Worm (Caenorhabditis elegans): ENCODE measurements around the gene fbxb-108.

- no peak for TF ChIP-seq tbx-37 (GFP tag; conservative IDR thresholded peaks at IDR 0.05)
- no peak for TF ChIP-seq flt-1 (GFP tag; IDR thresholded peaks at IDR 0.05)
- TF ChIP-seq aly-1 (tag; optimal IDR thresholded peaks at IDR 0.05), result no peak
- TF ChIP-seq ama-1 (optimal IDR thresholded peaks at IDR 0.05), result no peak
- no peak for TF ChIP-seq sea-1 (GFP tag; conservative IDR thresholded peaks at IDR 0.05)
- TF ChIP-seq pes-1 (GFP tag; IDR thresholded peaks at IDR 0.05), result no peak
- no peak for TF ChIP-seq tra-4 (tag; optimal IDR thresholded peaks at IDR 0.05)
- no peak for TF ChIP-seq hmbx-1 (tag; optimal IDR thresholded peaks at IDR 0.05)
- TF ChIP-seq ceh-13 (GFP tag; optimal IDR thresholded peaks at IDR 0.05), result no peak
- TF ChIP-seq B0310.2 (tag; optimal IDR thresholded peaks at IDR 0.05), result no peak
- TF ChIP-seq hnd-1 (tag; optimal IDR thresholded peaks at IDR 0.05), result no peak
- TF ChIP-seq F13C5.2 (tag; optimal IDR thresholded peaks at IDR 0.05), result no peak
- no peak for TF ChIP-seq hmg-4 (GFP tag; optimal IDR thresholded peaks at IDR 0.05)
Observed at ce11 chrII:2719212-2719611, 45.6 kb upstream of the fbxb-108 start.
